Fruit fly (Drosophila melanogaster): ENCODE data around the gene CG3819.

Gene CG3819

dm6 chr3L:18890283-18891175, 31.4 kb downstream of the CG3819 start, which contains the start of gene CG3961 (continued):
- TF ChIP-seq en (GFP tag; optimal IDR thresholded peaks at IDR 0.05) (peak; percentile 34), Sox100B (GFP tag; optimal IDR thresholded peaks at IDR 0.05) (peak; percentile 100), Hey (tag; optimal IDR thresholded peaks at IDR 0.05) (peak; percentile 59), abd-A (tag; optimal IDR thresholded peaks at IDR 0.05) (peak; percentile 13), psq (GFP tag; optimal IDR thresholded peaks at IDR 0.05) (peak; percentile 89), CG17359 (tag; optimal IDR thresholded peaks at IDR 0.05) (peak; percentile 97), tio (GFP tag; optimal IDR thresholded peaks at IDR 0.05) (peak; percentile 99), h (optimal IDR thresholded peaks at IDR 0.05) (no peak), CG9817 (tag; optimal IDR thresholded peaks at IDR 0.05) (peak; percentile 91), vvl (GFP tag; IDR thresholded peaks at IDR 0.05) (peak; percentile 94), CG10462 (GFP tag; optimal IDR thresholded peaks at IDR 0.05) (peak; percentile 97), CG43689 (GFP tag; IDR thresholded peaks at IDR 0.05) (no peak; the same call in 1 of the 2 replicates), dmrt99B (tag; optimal IDR thresholded peaks at IDR 0.05) (peak; percentile 99), jumu (GFP tag; optimal IDR thresholded peaks at IDR 0.05) (peak; percentile 75), Nf-YB (GFP tag; optimal IDR thresholded peaks at IDR 0.05) (peak; percentile 89), corto (GFP tag; optimal IDR thresholded peaks at IDR 0.05) (peak; percentile 87), CG30020 (tag; optimal IDR thresholded peaks at IDR 0.05) (peak; percentile 90), CG1024 (GFP tag; IDR thresholded peaks at IDR 0.05) (peak; percentile 79), CG42726 (GFP tag; IDR thresholded peaks at IDR 0.05; ENCODE audit: partially characterized antibody) (no peak), CG4360 (GFP tag; IDR thresholded peaks at IDR 0.05) (peak; percentile 62), Dad (GFP tag; optimal IDR thresholded peaks at IDR 0.05) (peak; percentile 86), ewg (GFP tag; optimal IDR thresholded peaks at IDR 0.05) (peak; percentile 96), z (GFP tag; IDR thresholded peaks at IDR 0.05) (0 out of 3 replicates have a peak, but pooled peaks have one; percentile 10), nmo (GFP tag; optimal IDR thresholded peaks at IDR 0.05) (peak; percentile 100), HLH54F (GFP tag; optimal IDR thresholded peaks at IDR 0.05) (peak; percentile 75), Ets97D (GFP tag; optimal IDR thresholded peaks at IDR 0.05) (peak; percentile 40), CG12769 (tag; optimal IDR thresholded peaks at IDR 0.05) (peak; percentile 92), caup (GFP tag; optimal IDR thresholded peaks at IDR 0.05; ENCODE audit: severe bottlenecking) (peak; percentile 94), HLHmδ (GFP tag; optimal IDR thresholded peaks at IDR 0.05) (peak; percentile 97), ato (GFP tag; IDR thresholded peaks at IDR 0.05; ENCODE audit: partially characterized antibody) (no peak; the same call in 1 of the 2 replicates), Dll (GFP tag; IDR thresholded peaks at IDR 0.05; ENCODE audit: partially characterized antibody) (no peak), sob (GFP tag; IDR thresholded peaks at IDR 0.05) (peak; percentile 90), cato (GFP tag; optimal IDR thresholded peaks at IDR 0.05; ENCODE audit: borderline replicate concordance) (peak; percentile 96), fd102C (GFP tag; optimal IDR thresholded peaks at IDR 0.05) (peak; percentile 68), Camta (GFP tag; optimal IDR thresholded peaks at IDR 0.05) (peak; percentile 90), CG12299 (tag; optimal IDR thresholded peaks at IDR 0.05) (peak; percentile 95), Six4 (GFP tag; optimal IDR thresholded peaks at IDR 0.05) (peak; percentile 96), CG18011 (GFP tag; optimal IDR thresholded peaks at IDR 0.05) (peak; percentile 82), stwl (tag; optimal IDR thresholded peaks at IDR 0.05) (peak; percentile 43), nau (GFP tag; optimal IDR thresholded peaks at IDR 0.05) (peak; percentile 95), E2f1 (GFP tag; IDR thresholded peaks at IDR 0.05) (peak; percentile 90), Tbp (GFP tag; optimal IDR thresholded peaks at IDR 0.05) (no peak), CG34422 (GFP tag; IDR thresholded peaks at IDR 0.05) (peak; percentile 93), Ssrp (tag; optimal IDR thresholded peaks at IDR 0.05) (peak; percentile 99), her (GFP tag; optimal IDR thresholded peaks at IDR 0.05) (peak; percentile 60), slbo (GFP tag; IDR thresholded peaks at IDR 0.05) (peak; percentile 88), HLH3B (GFP tag; IDR thresholded peaks at IDR 0.05) (peak; percentile 95), CG11093 (GFP tag; IDR thresholded peaks at IDR 0.05) (peak; percentile 92)

Data from whole organism, embryonic.